Worm (Caenorhabditis elegans) whole organism, dauer: ENCODE measurements around the gene unc-41.
"Not testable (repeated sequence)": the region's sequence is repeated elsewhere in the genome, so short reads cannot be mapped to it uniquely, and the experiment has no call there.

Source experiments
- unc-62 ChIP-seq: sonication (generic microtip); optimal IDR thresholded peaks from 2 replicates; lab custom pipeline; 2017; ENCODE audit warnings: missing biosample characterization, missing genetic modification reagents, missing genetic modification characterization

The unc-41 gene

ce11 chrV:9976138-9976537 lies at the start of gene unc-41:
TSS of gene unc-41 (minus strand) at chrV:9976238.
- TF ChIP-seq unc-62 = no peak

- no peak for TF ChIP-seq unc-62
Measured at ce11 chrV:10023062-10023536, 47.1 kb upstream of the unc-41 start.

- TF ChIP-seq unc-62 = no peak
Measured at ce11 chrV:10019934-10020333, 43.9 kb upstream of the unc-41 start.

ce11 chrV:10019083-10019624 lies 43.1 kb upstream of the unc-41 start:
- no peak for TF ChIP-seq unc-62

ce11 chrV:10018291-10018690 lies 42.3 kb upstream of the unc-41 start:
- no peak for TF ChIP-seq unc-62

ce11 chrV:10012639-10013038 lies 36.6 kb upstream of the unc-41 start:
- TF ChIP-seq unc-62 = no peak

ce11 chrV:10011623-10012022 lies 35.6 kb upstream of the unc-41 start, which contains the start of gene lea-1:
TSS of gene lea-1 (plus strand) at chrV:10011923.
- no peak for TF ChIP-seq unc-62

- TF ChIP-seq unc-62 = no peak
Measured at ce11 chrV:10007484-10007883, 31.4 kb upstream of the unc-41 start.

- no peak for TF ChIP-seq unc-62
Measured at ce11 chrV:10006374-10006773, 30.3 kb upstream of the unc-41 start.

ce11 chrV:10004048-10004761 lies 28.2 kb upstream of the unc-41 start, which contains the start of gene uda-1:
TSS of gene uda-1 (plus strand) at chrV:10004755.
- not testable (repeated sequence) for TF ChIP-seq unc-62

- no peak for TF ChIP-seq unc-62
Measured at ce11 chrV:10003315-10003969, 27.4 kb upstream of the unc-41 start.

ce11 chrV:10002720-10003119 lies 26.7 kb upstream of the unc-41 start:
- TF ChIP-seq unc-62 = no peak

- no peak for TF ChIP-seq unc-62
Measured at ce11 chrV:10000760-10001159, 24.7 kb upstream of the unc-41 start, which contains the start of gene K08H10.10. TSS of gene K08H10.10 (plus strand) at chrV:10001060.

ce11 chrV:9995791-9996190 lies 19.8 kb upstream of the unc-41 start, which contains the start of gene K08H10.6:
TSS of gene K08H10.6 (minus strand) at chrV:9995891.
- no peak for TF ChIP-seq unc-62

- no peak for TF ChIP-seq unc-62
Measured at ce11 chrV:9991610-9992009, 15.6 kb upstream of the unc-41 start, which contains the start of the genes rde-1 and trpp-6. TSS of gene rde-1 (minus strand) at chrV:9991642. TSS of gene trpp-6 (plus strand) at chrV:9991895.

ce11 chrV:9987688-9988087 lies 11.7 kb upstream of the unc-41 start, which contains the start of gene C27H6.8:
TSS of gene C27H6.8 (minus strand) at chrV:9987788.
- TF ChIP-seq unc-62 = no peak

- TF ChIP-seq unc-62 = no peak
Measured at ce11 chrV:9986177-9986576, 10.1 kb upstream of the unc-41 start, which contains the start of gene rmd-2. TSS of gene rmd-2 (minus strand) at chrV:9986277.
